Worm (Caenorhabditis elegans): Measurements from ENCODE around the gene ttll-15.
A peak's percentile ranks its signal among the peaks of the same experiment; 100 is the strongest.

ttll-15 gene

ce11 chrV:10387412-10387811 lies 29.1 kb downstream of the ttll-15 start:
- TF ChIP-seq unc-86 (tag; optimal IDR thresholded peaks at IDR 0.05) = no peak
- TF ChIP-seq ceh-2 (tag; optimal IDR thresholded peaks at IDR 0.05) = no peak
- TF ChIP-seq ahr-1 (tag; optimal IDR thresholded peaks at IDR 0.05) = no peak
- no peak for TF ChIP-seq nhr-11 (tag; optimal IDR thresholded peaks at IDR 0.05)
- TF ChIP-seq ceh-9 (tag; optimal IDR thresholded peaks at IDR 0.05) = no peak
- TF ChIP-seq hlh-8 (tag; optimal IDR thresholded peaks at IDR 0.05) = no peak
- no peak for TF ChIP-seq elt-2 (tag; optimal IDR thresholded peaks at IDR 0.05)
- no peak for TF ChIP-seq lim-6 (tag; optimal IDR thresholded peaks at IDR 0.05)
- no peak for TF ChIP-seq tbx-7 (tag; optimal IDR thresholded peaks at IDR 0.05)
- no peak for TF ChIP-seq hlh-6 (tag; optimal IDR thresholded peaks at IDR 0.05)
- TF ChIP-seq pros-1 (tag; optimal IDR thresholded peaks at IDR 0.05) = no peak
- TF ChIP-seq dmd-4 (tag; optimal IDR thresholded peaks at IDR 0.05; ENCODE audit: borderline replicate concordance) = no peak
- no peak for TF ChIP-seq ceh-22 (tag; optimal IDR thresholded peaks at IDR 0.05)
- TF ChIP-seq nfya-1 (tag; optimal IDR thresholded peaks at IDR 0.05) = no peak
- no peak for TF ChIP-seq ztf-16 (tag; optimal IDR thresholded peaks at IDR 0.05)
- TF ChIP-seq pag-3 (tag; optimal IDR thresholded peaks at IDR 0.05; ENCODE audit: borderline replicate concordance) = no peak
- TF ChIP-seq fkh-10 (GFP tag; optimal IDR thresholded peaks at IDR 0.05) = no peak
- no peak for TF ChIP-seq eyg-1 (tag; optimal IDR thresholded peaks at IDR 0.05)
- no peak for TF ChIP-seq sox-4 (tag; optimal IDR thresholded peaks at IDR 0.05)

ce11 chrV:10388318-10388717 lies 30.0 kb downstream of the ttll-15 start, which contains the start of gene AC3.5:
AC3.5 (plus strand) TSS chrV:10388527.
- TF ChIP-seq pha-2 (tag; optimal IDR thresholded peaks at IDR 0.05) (no peak), ceh-30 (tag; optimal IDR thresholded peaks at IDR 0.05) (no peak), nhr-11 (tag; optimal IDR thresholded peaks at IDR 0.05) (no peak)

ce11 chrV:10393708-10394107 lies 35.4 kb downstream of the ttll-15 start:
- no peak for TF ChIP-seq ceh-14 (tag; optimal IDR thresholded peaks at IDR 0.05)
- no peak for TF ChIP-seq hlh-30 (tag; optimal IDR thresholded peaks at IDR 0.05; ENCODE audit: insufficient read depth)
- no peak for TF ChIP-seq ceh-2 (tag; optimal IDR thresholded peaks at IDR 0.05)
- no peak for TF ChIP-seq pha-2 (tag; optimal IDR thresholded peaks at IDR 0.05)

- TF ChIP-seq dmd-4 (tag; optimal IDR thresholded peaks at IDR 0.05; ENCODE audit: borderline replicate concordance) = no peak
- TF ChIP-seq sox-2 (GFP tag; IDR thresholded peaks at IDR 0.05) = no peak
- no peak for TF ChIP-seq hlh-8 (tag; optimal IDR thresholded peaks at IDR 0.05)
- TF ChIP-seq ceh-24 (tag; optimal IDR thresholded peaks at IDR 0.05) = no peak
- no peak for TF ChIP-seq T23F11.4 (GFP tag; optimal IDR thresholded peaks at IDR 0.05)
- TF ChIP-seq eyg-1 (tag; optimal IDR thresholded peaks at IDR 0.05) = no peak
- no peak for TF ChIP-seq pqm-1 (tag; optimal IDR thresholded peaks at IDR 0.05)
- TF ChIP-seq ceh-9 (tag; optimal IDR thresholded peaks at IDR 0.05) = no peak
- TF ChIP-seq Y22D7AL.16 (tag; optimal IDR thresholded peaks at IDR 0.05) = no peak
- TF ChIP-seq pat-9 (tag; optimal IDR thresholded peaks at IDR 0.05) = no peak
- TF ChIP-seq pha-2 (tag; optimal IDR thresholded peaks at IDR 0.05) = no peak
These were observed 36.9 kb downstream of the ttll-15 start, which contains the start of the genes col-151 and ugt-1 for ce11 chrV:10395173-10395766. col-151 (minus strand) TSS chrV:10395223. ugt-1 (plus strand) TSS chrV:10395663.

ce11 chrV:10398431-10398830 lies 40.1 kb downstream of the ttll-15 start, which contains the start of gene ugt-2:
ugt-2 (plus strand) TSS chrV:10398801.
- TF ChIP-seq fkh-10 (GFP tag; optimal IDR thresholded peaks at IDR 0.05) (no peak), fkh-6 (tag; optimal IDR thresholded peaks at IDR 0.05) (no peak), pag-3 (tag; optimal IDR thresholded peaks at IDR 0.05; ENCODE audit: borderline replicate concordance) (no peak)

ce11 chrV:10399290-10399689 lies 41.0 kb downstream of the ttll-15 start:
- TF ChIP-seq pha-2 (tag; optimal IDR thresholded peaks at IDR 0.05) (no peak), elt-2 (tag; optimal IDR thresholded peaks at IDR 0.05) (peak; percentile 77), pat-9 (tag; optimal IDR thresholded peaks at IDR 0.05) (no peak)
